Worm (Caenorhabditis elegans): Measurements from ENCODE around the gene W07G1.1.

Gene W07G1.1

DNA sequence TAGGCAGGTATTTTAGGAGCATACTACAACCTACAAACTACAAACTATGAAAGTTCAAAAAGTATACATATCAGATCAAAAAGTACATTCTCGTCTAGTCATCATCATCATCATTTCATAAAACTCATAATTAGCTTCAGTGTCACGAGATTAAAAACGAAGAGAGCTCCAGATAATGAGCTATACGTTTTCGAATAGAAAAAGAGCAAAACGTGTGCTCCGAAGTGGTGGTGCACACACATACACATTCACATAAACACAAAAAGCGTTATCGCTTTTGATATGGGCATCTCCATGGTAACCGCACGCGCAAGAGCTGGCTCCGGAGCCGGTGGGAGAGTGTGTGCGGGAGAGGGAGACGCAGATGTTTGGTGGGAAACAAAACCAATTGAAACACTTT lies 24.9 kb upstream of the W07G1.1 start:
- TF ChIP-seq M03D4.4 (tag; optimal IDR thresholded peaks at IDR 0.05) (no peak), nhr-76 (tag; optimal IDR thresholded peaks at IDR 0.05) (no peak), snpc-4 (tag; optimal IDR thresholded peaks at IDR 0.05) (no peak), nhr-28 (tag; optimal IDR thresholded peaks at IDR 0.05) (no peak), unc-120 (tag; optimal IDR thresholded peaks at IDR 0.05; ENCODE audit: poor library complexity, severe bottlenecking) (no peak), lsy-2 (tag; optimal IDR thresholded peaks at IDR 0.05) (no peak), elt-3 (tag; optimal IDR thresholded peaks at IDR 0.05) (no peak), flh-1 (GFP tag; optimal IDR thresholded peaks at IDR 0.05) (no peak), unc-62 (GFP tag; optimal IDR thresholded peaks at IDR 0.05) (no peak), unc-39 (tag; optimal IDR thresholded peaks at IDR 0.05) (no peak), ces-1 (GFP tag; optimal IDR thresholded peaks at IDR 0.05) (no peak), zip-8 (tag; optimal IDR thresholded peaks at IDR 0.05) (no peak), lin-32 (GFP tag; optimal IDR thresholded peaks at IDR 0.05) (no peak), nhr-2 (tag; optimal IDR thresholded peaks at IDR 0.05) (no peak)

DNA sequence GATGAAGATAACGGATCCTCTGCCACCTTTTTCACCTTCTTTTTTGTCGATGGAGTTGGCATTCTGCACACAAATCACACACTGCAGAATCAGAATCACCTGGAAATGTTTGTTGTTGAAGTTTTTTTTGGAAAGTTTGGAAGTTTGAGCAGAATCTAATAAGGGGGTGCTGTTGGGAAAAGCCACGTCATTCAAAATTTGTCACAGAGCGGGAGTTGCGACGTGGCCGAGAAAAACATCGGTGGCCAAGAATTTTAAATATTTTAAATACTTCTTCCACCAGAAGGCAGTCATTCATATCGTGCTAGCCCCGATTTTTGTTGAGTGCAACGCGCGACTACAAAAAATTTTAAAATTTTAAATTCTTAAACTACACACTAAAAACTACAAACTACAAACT lies 22.9 kb upstream of the W07G1.1 start, which contains the start of gene rpi-1:
Gene rpi-1, minus strand, starts transcription at position 101 of the 400 bp plus-strand sequence.
- TF ChIP-seq blmp-1 (tag; optimal IDR thresholded peaks at IDR 0.05) (no peak), nhr-237 (tag; optimal IDR thresholded peaks at IDR 0.05) (no peak), flh-1 (GFP tag; optimal IDR thresholded peaks at IDR 0.05) (no peak), ceh-83 (GFP tag; optimal IDR thresholded peaks at IDR 0.05) (no peak), ham-2 (GFP tag; optimal IDR thresholded peaks at IDR 0.05) (no peak)

DNA sequence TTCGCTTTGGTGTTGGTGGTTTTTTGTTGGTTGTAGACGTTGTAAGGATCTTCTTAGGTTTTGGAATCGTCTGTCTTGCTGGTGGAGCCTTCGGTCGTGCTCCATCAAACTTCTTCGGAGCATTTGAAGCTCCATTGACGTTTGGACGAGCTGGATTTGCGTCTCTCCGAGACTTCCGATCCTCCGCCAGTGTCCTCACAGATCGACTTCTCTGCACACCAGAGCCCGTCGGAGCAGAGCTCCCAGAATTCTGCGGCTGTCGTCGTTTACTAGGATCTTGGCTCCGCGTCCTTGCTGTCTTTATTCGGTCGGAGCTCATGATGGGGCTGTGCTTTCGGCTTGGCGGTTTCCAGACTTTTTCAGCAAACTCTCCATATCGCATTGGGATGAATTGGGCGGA lies 22.1 kb upstream of the W07G1.1 start:
- no peak for TF ChIP-seq nhr-237 (tag; optimal IDR thresholded peaks at IDR 0.05)
- no peak for TF ChIP-seq blmp-1 (tag; optimal IDR thresholded peaks at IDR 0.05)
- no peak for TF ChIP-seq flh-1 (GFP tag; optimal IDR thresholded peaks at IDR 0.05)
- TF ChIP-seq unc-62 (GFP tag; optimal IDR thresholded peaks at IDR 0.05), result no peak
- no peak for TF ChIP-seq nhr-76 (tag; optimal IDR thresholded peaks at IDR 0.05)
- no peak for TF ChIP-seq bed-3 (GFP tag; optimal IDR thresholded peaks at IDR 0.05)
- TF ChIP-seq ztf-11 (tag; optimal IDR thresholded peaks at IDR 0.05), result no peak
- TF ChIP-seq nhr-2 (tag; optimal IDR thresholded peaks at IDR 0.05), result no peak
- TF ChIP-seq mab-5 (tag; optimal IDR thresholded peaks at IDR 0.05), result no peak
- no peak for TF ChIP-seq nhr-12 (tag; optimal IDR thresholded peaks at IDR 0.05)
- no peak for TF ChIP-seq tbx-8 (GFP tag; optimal IDR thresholded peaks at IDR 0.05)
- TF ChIP-seq unc-39 (tag; optimal IDR thresholded peaks at IDR 0.05), result no peak
- TF ChIP-seq elt-1 (tag; optimal IDR thresholded peaks at IDR 0.05; ENCODE audit: borderline replicate concordance, insufficient read depth), result no peak
- TF ChIP-seq unc-120 (tag; optimal IDR thresholded peaks at IDR 0.05; ENCODE audit: poor library complexity, severe bottlenecking), result no peak
- TF ChIP-seq lin-32 (GFP tag; optimal IDR thresholded peaks at IDR 0.05), result no peak

- TF ChIP-seq elt-3 (tag; optimal IDR thresholded peaks at IDR 0.05), result no peak
- no peak for TF ChIP-seq ceh-83 (GFP tag; optimal IDR thresholded peaks at IDR 0.05)
- TF ChIP-seq flh-1 (GFP tag; optimal IDR thresholded peaks at IDR 0.05), result no peak
Observed at ce11 chrII:13958359-13958758, 18.9 kb upstream of the W07G1.1 start.

DNA sequence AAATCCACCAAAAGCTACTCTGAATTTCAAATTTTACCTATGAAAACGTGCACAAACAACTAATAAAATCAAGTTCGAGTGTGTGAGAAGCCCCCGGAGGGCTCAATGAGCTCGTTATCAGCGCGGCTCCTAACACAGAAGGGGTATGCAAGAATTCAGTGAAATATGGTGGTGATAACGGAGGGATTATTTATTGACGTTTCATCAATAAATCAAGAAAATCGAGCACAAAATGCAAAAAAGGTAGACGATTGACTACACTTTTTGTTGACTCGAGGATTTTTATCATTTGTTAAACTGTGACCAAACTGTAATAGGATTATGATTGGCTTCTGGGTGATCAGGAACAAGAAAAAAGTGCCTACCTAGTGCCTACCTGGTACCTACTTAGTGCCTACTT lies 18.0 kb upstream of the W07G1.1 start, which contains the start of gene zip-3:
Gene zip-3, minus strand, starts transcription at position 21 of the 400 bp plus-strand sequence.
- no peak for TF ChIP-seq pha-4 (tag; optimal IDR thresholded peaks at IDR 0.05)
- TF ChIP-seq ceh-43 (GFP tag; optimal IDR thresholded peaks at IDR 0.05), result no peak
- no peak for TF ChIP-seq nhr-76 (tag; optimal IDR thresholded peaks at IDR 0.05)
- no peak for TF ChIP-seq sptf-1 (tag; optimal IDR thresholded peaks at IDR 0.05)

- TF ChIP-seq snpc-4 (tag; optimal IDR thresholded peaks at IDR 0.05), result no peak
- TF ChIP-seq pha-4 (tag; optimal IDR thresholded peaks at IDR 0.05), result no peak
- no peak for TF ChIP-seq ceh-83 (GFP tag; optimal IDR thresholded peaks at IDR 0.05)
- no peak for TF ChIP-seq lsy-2 (tag; optimal IDR thresholded peaks at IDR 0.05)
- TF ChIP-seq ceh-39 (tag; optimal IDR thresholded peaks at IDR 0.05), result no peak
- no peak for TF ChIP-seq unc-39 (tag; optimal IDR thresholded peaks at IDR 0.05)
- TF ChIP-seq unc-62 (GFP tag; optimal IDR thresholded peaks at IDR 0.05), result no peak
- no peak for TF ChIP-seq nhr-76 (tag; optimal IDR thresholded peaks at IDR 0.05)
- no peak for TF ChIP-seq ztf-11 (tag; optimal IDR thresholded peaks at IDR 0.05)
Observed at ce11 chrII:13956529-13956928, 17.1 kb upstream of the W07G1.1 start.

ce11 chrII:13954979-13955378 lies 15.5 kb upstream of the W07G1.1 start:
- no peak for TF ChIP-seq ham-2 (GFP tag; optimal IDR thresholded peaks at IDR 0.05)
